Fruit fly (Drosophila melanogaster): ENCODE data around the gene Prosbeta3.

Prosbeta3 gene

DNA sequence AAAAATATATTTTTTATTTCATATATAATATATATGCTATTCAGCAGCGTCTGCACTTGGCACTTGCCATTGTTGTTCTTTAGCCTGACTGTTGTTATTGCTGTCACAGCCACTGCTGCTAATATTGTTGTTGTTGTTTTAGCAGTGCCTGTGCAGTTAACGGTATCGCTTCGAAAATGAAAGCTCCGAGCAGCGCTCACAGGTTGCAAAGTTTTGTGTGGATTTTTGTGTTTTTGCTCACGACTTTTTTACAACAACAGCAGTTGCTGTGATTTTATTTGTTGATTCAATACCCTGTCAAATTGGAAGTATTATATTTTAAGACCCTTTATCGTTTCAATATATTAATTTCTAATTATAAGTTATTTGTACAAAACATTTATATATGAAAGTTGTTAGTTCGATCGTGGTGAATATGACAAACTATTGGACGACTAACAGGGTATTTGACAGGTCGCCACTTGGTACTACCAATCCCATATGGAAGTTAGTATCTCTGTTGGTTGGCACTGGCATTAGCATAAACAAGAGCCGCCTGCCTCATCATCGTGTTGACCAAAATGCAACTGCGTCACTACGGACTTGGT lies 42.2 kb downstream of the Prosbeta3 start (continued):
- TF ChIP-seq CG16779 (GFP tag; IDR thresholded peaks at IDR 0.05) (no peak), CG30403 (GFP tag; optimal IDR thresholded peaks at IDR 0.05) (peak; percentile 5), CG15514 (GFP tag; optimal IDR thresholded peaks at IDR 0.05) (no peak), dimm (GFP tag; IDR thresholded peaks at IDR 0.05) (0 out of 2 replicates have a peak, but pooled peaks have one; percentile 22), Bteb2 (GFP tag; optimal IDR thresholded peaks at IDR 0.05) (no peak), CG31224 (GFP tag; IDR thresholded peaks at IDR 0.05) (no peak), H2.0 (GFP tag; IDR thresholded peaks at IDR 0.05) (peak; percentile 40; the same call in 1 of the 2 replicates), CG6791 (GFP tag; IDR thresholded peaks at IDR 0.05; ENCODE audit: partially characterized antibody) (no peak), CG12155 (GFP tag; optimal IDR thresholded peaks at IDR 0.05) (no peak), dmrt99B (tag; optimal IDR thresholded peaks at IDR 0.05) (peak; percentile 76), ase (GFP tag; IDR thresholded peaks at IDR 0.05) (no peak), GATAe (GFP tag; conservative IDR thresholded peaks at IDR 0.05) (no peak), Kr (GFP tag; optimal IDR thresholded peaks at IDR 0.05) (no peak), gem (tag; optimal IDR thresholded peaks at IDR 0.05) (peak; percentile 67), CG9876 (GFP tag; optimal IDR thresholded peaks at IDR 0.05) (no peak), NfI (GFP tag; optimal IDR thresholded peaks at IDR 0.05) (peak; percentile 27), CG17612 (GFP tag; IDR thresholded peaks at IDR 0.05) (no peak), CrebB (tag; optimal IDR thresholded peaks at IDR 0.05) (no peak), CG13894 (tag; optimal IDR thresholded peaks at IDR 0.05) (no peak), hkb (optimal IDR thresholded peaks at IDR 0.05) (no peak), hkb (GFP tag; IDR thresholded peaks at IDR 0.05) (0 out of 2 replicates have a peak, but pooled peaks have one; percentile 25), Sox100B (GFP tag; optimal IDR thresholded peaks at IDR 0.05) (peak; percentile 18), Oli (tag; optimal IDR thresholded peaks at IDR 0.05) (peak; percentile 48), CkIIα-i1 (GFP tag; IDR thresholded peaks at IDR 0.05) (no peak), CG4820 (GFP tag; optimal IDR thresholded peaks at IDR 0.05) (no peak), sc (optimal IDR thresholded peaks at IDR 0.05) (no peak), sc (GFP tag; optimal IDR thresholded peaks at IDR 0.05) (peak; percentile 19), CG6683 (GFP tag; optimal IDR thresholded peaks at IDR 0.05) (no peak), Nf-YA (GFP tag; IDR thresholded peaks at IDR 0.05) (0 out of 2 replicates have a peak, but pooled peaks have one; percentile 15), Xbp1 (GFP tag; optimal IDR thresholded peaks at IDR 0.05) (peak; percentile 32), CG12744 (GFP tag; optimal IDR thresholded peaks at IDR 0.05) (no peak), Fer2 (tag; optimal IDR thresholded peaks at IDR 0.05) (no peak), stc (GFP tag; IDR thresholded peaks at IDR 0.05) (peak; percentile 62), Dbx (GFP tag; IDR thresholded peaks at IDR 0.05) (no peak), Aef1 (GFP tag; IDR thresholded peaks at IDR 0.05) (no peak), Eip74EF (GFP tag; optimal IDR thresholded peaks at IDR 0.05) (peak in 1 of 2 experiments; percentile 14), pita (GFP tag; optimal IDR thresholded peaks at IDR 0.05) (no peak), HLH3B (GFP tag; IDR thresholded peaks at IDR 0.05) (peak; percentile 65), Stat92E (GFP tag; optimal IDR thresholded peaks at IDR 0.05) (no peak), CG1529 (GFP tag; optimal IDR thresholded peaks at IDR 0.05) (peak; percentile 20), CG9932 (GFP tag; IDR thresholded peaks at IDR 0.05) (no peak), E2f1 (GFP tag; IDR thresholded peaks at IDR 0.05) (0 out of 2 replicates have a peak, but pooled peaks have one; percentile 8), CG30020 (tag; optimal IDR thresholded peaks at IDR 0.05) (no peak), CG15269 (tag; optimal IDR thresholded peaks at IDR 0.05) (peak; percentile 20), ssp (GFP tag; IDR thresholded peaks at IDR 0.05) (no peak), CG5953 (GFP tag; IDR thresholded peaks at IDR 0.05) (peak; percentile 51; the same call in 1 of the 2 replicates), Blimp-1 (GFP tag; optimal IDR thresholded peaks at IDR 0.05) (peak; percentile 63), ewg (GFP tag; optimal IDR thresholded peaks at IDR 0.05) (peak; percentile 32), CG8924 (tag; optimal IDR thresholded peaks at IDR 0.05) (peak; percentile 35), pum (GFP tag; optimal IDR thresholded peaks at IDR 0.05) (no peak)

Measured in whole organism, embryonic.